Worm (Caenorhabditis elegans) whole organism, L4 larva: Measurements from ENCODE around the gene C29E4.17.

Experiments
- aha-1 ChIP-seq: fragments of 150-350 bp; peaks from one replicate; lab custom pipeline; 2014; ENCODE audit warnings: missing biosample characterization, missing genetic modification characterization
- ama-1 ChIP-seq: fragments of 150-350 bp; optimal IDR thresholded peaks from 2 replicates; lab custom pipeline; 2014; ENCODE audit warnings: inconsistent platforms, mixed read lengths
- fkh-10 ChIP-seq: fragments of 150-350 bp; optimal IDR thresholded peaks from 2 replicates; lab custom pipeline; 2014; ENCODE audit warnings: missing biosample characterization, missing genetic modification reagents, missing genetic modification characterization
- unc-130 ChIP-seq: sonication (generic microtip); optimal IDR thresholded peaks from 2 replicates; lab custom pipeline; 2016; ENCODE audit warnings: missing genetic modification reagents, missing genetic modification characterization, missing compliant biosample characterization

DNA sequence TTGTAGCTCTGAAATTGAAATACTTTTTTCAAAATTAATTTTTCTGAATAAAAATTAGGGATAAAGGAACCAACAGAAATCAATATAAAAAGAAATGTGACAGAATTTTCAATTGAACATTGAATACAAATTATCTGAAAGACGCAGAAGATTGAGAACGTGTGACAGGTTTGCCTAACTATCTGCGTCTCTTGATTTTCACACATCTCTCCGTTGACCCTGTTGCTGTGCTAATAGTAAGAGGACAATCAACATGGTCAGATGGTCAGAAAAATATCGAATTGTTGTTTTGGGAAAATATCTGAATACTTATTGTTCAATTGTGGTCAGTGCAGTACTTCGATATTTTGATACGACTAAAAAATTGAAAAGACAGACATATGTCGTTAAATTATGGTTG, 10.7 kb upstream of the C29E4.17 start, which contains the start of gene ZK688.7:
- TF ChIP-seq unc-130 (GFP tag; lab: Kevin White, UChicago) (no peak), fkh-10 (GFP tag; lab: Kevin White, UChicago) (no peak), aha-1 (no peak), ama-1 (lab: Kevin White, UChicago) (no peak)
